Worm (Caenorhabditis elegans) whole organism, mixed stage, embryonic: ENCODE measurements around the gene Y9C9A.16.

Experiments
- mep-1 ChIP-seq: fragments of 150-350 bp; optimal IDR thresholded peaks from 2 replicates; lab custom pipeline; 2017; ENCODE audit warnings: missing biosample characterization, missing genetic modification reagents, missing genetic modification characterization, inconsistent platforms
- ztf-11 ChIP-seq: fragments of 150-350 bp; optimal IDR thresholded peaks from 2 replicates; lab custom pipeline; 2014; ENCODE audit warnings: missing biosample characterization, missing genetic modification characterization

- TF ChIP-seq mep-1 (tag; lab: Kevin White, UChicago): no peak
- no peak for TF ChIP-seq ztf-11 (tag; lab: Kevin White, UChicago)
Measured at ce11 chrIV:4986246-4986645, 10.3 kb upstream of the Y9C9A.16 start, which contains the start of gene clec-177.
